Worm (Caenorhabditis elegans) whole organism, L4 larva: ENCODE measurements around the gene gtf-2F2.

ENCODE experiments used
- F26F4.8 ChIP-seq: fragments of 200-800 bp; sonication (Bioruptor generic); conservative IDR thresholded peaks from 2 replicates; pipeline ENCODE4 v1.3.6; 2022; ENCODE audit warnings: missing genetic modification characterization, missing compliant biosample characterization
- F37D6.2 ChIP-seq: sonication (generic microtip); optimal IDR thresholded peaks from 2 replicates; lab custom pipeline; 2016; ENCODE audit warnings: mild to moderate bottlenecking, missing genetic modification characterization, missing compliant biosample characterization
- R02D3.7 ChIP-seq: fragments of 150-350 bp; sonication (generic microtip); optimal IDR thresholded peaks from 3 replicates; lab custom pipeline; 2014; ENCODE audit warnings: missing biosample characterization, missing genetic modification characterization
- ZK337.2 ChIP-seq: fragments of 200-800 bp; sonication (Bioruptor generic); IDR thresholded peaks from 2 replicates; pipeline ENCODE4 v1.3.6; 2022; ENCODE audit warnings: missing genetic modification reagents, missing genetic modification characterization, missing compliant biosample characterization
- attf-4 ChIP-seq: sonication (generic microtip); optimal IDR thresholded peaks from 3 replicates; lab custom pipeline; 2017; ENCODE audit warnings: missing biosample characterization, missing genetic modification characterization
- ceh-20 ChIP-seq: fragments of 200-800 bp; sonication (Bioruptor generic); IDR thresholded peaks from 2 replicates; pipeline ENCODE4 v1.3.6; 2022; ENCODE audit warnings: missing genetic modification reagents, missing genetic modification characterization, missing compliant biosample characterization
- ceh-44 ChIP-seq: fragments of 200-800 bp; sonication (Bioruptor generic); IDR thresholded peaks from 2 replicates; pipeline ENCODE4 v1.3.6; 2022; ENCODE audit warnings: missing genetic modification reagents, missing genetic modification characterization, missing compliant biosample characterization
- ceh-62 ChIP-seq: sonication (generic microtip); optimal IDR thresholded peaks from 2 replicates; lab custom pipeline; 2017; ENCODE audit warnings: missing biosample characterization, missing genetic modification characterization
- cey-2 ChIP-seq: sonication (generic microtip); optimal IDR thresholded peaks from 3 replicates; lab custom pipeline; 2017; ENCODE audit warnings: missing genetic modification characterization, mild to moderate bottlenecking, missing compliant biosample characterization, antibody characterized with exemption, borderline replicate concordance; ENCODE audit not compliant: insufficient read depth
- ctbp-1 ChIP-seq: fragments of 200-800 bp; sonication (Bioruptor generic); IDR thresholded peaks from 2 replicates; pipeline ENCODE4 v1.3.6; 2022; ENCODE audit warnings: missing genetic modification reagents, missing genetic modification characterization, missing compliant biosample characterization
- daf-12 ChIP-seq: fragments of 150-350 bp; optimal IDR thresholded peaks from 2 replicates; lab custom pipeline; 2014; ENCODE audit warnings: missing biosample characterization, missing genetic modification reagents, missing genetic modification characterization
- daf-16 ChIP-seq, 3 experiments: sonication (generic microtip); optimal IDR thresholded peaks; 2 replicates each; lab custom pipeline; 2016 to 2017; ENCODE audit warnings: missing genetic modification characterization in 3 of 3, missing genetic modification reagents in 3 of 3, mild to moderate bottlenecking in 2 of 3, missing compliant biosample characterization in 2 of 3, missing biosample characterization in 1 of 3, moderate library complexity in 1 of 3
- daf-19 ChIP-seq: fragments of 200-800 bp; sonication (Bioruptor generic); conservative IDR thresholded peaks from 2 replicates; pipeline ENCODE4 v1.3.6; 2022; ENCODE audit warnings: missing genetic modification characterization, missing compliant biosample characterization
- duxl-1 ChIP-seq: sonication (generic microtip); optimal IDR thresholded peaks from 2 replicates; lab custom pipeline; 2016; ENCODE audit warnings: mild to moderate bottlenecking, missing genetic modification characterization, moderate library complexity, missing compliant biosample characterization; ENCODE audit not compliant: poor library complexity
- fkh-10 ChIP-seq: fragments of 150-350 bp; optimal IDR thresholded peaks from 2 replicates; lab custom pipeline; 2014; ENCODE audit warnings: missing biosample characterization, missing genetic modification reagents, missing genetic modification characterization
- fos-1 ChIP-seq: fragments of 150-350 bp; optimal IDR thresholded peaks from 2 replicates; lab custom pipeline; 2014; ENCODE audit warnings: missing biosample characterization, missing genetic modification characterization
- hlh-11 ChIP-seq: fragments of 200-800 bp; sonication (Bioruptor generic); optimal IDR thresholded peaks from 2 replicates; lab custom pipeline; 2018; ENCODE audit warnings: mild to moderate bottlenecking, missing genetic modification characterization, missing compliant biosample characterization
- lin-1 ChIP-seq: fragments of 200-800 bp; sonication (Bioruptor generic); IDR thresholded peaks from 2 replicates; pipeline ENCODE4 v1.3.6; 2022; ENCODE audit warnings: missing genetic modification reagents, missing genetic modification characterization, missing compliant biosample characterization
- lin-29 ChIP-seq: fragments of 200-800 bp; sonication (Bioruptor generic); IDR thresholded peaks from 2 replicates; pipeline ENCODE4 v1.3.6; 2022; ENCODE audit warnings: missing genetic modification reagents, missing genetic modification characterization, missing compliant biosample characterization
- lin-38 ChIP-seq: fragments of 200-800 bp; sonication (Bioruptor generic); IDR thresholded peaks from 2 replicates; pipeline ENCODE4 v1.3.6; 2022; ENCODE audit warnings: missing genetic modification reagents, missing genetic modification characterization, missing compliant biosample characterization
- lin-39 ChIP-seq: fragments of 150-350 bp; optimal IDR thresholded peaks from 2 replicates; lab custom pipeline; 2014; ENCODE audit warnings: missing biosample characterization, missing genetic modification reagents, missing genetic modification characterization
- lsy-2 ChIP-seq, 2 experiments: fragments of 150-350 bp in 1 of 2; sonication (generic microtip) in 1 of 2; optimal IDR thresholded peaks; 2 replicates each; lab custom pipeline; 2014 to 2017; ENCODE audit warnings: missing biosample characterization in 2 of 2, missing genetic modification characterization in 2 of 2
- madf-9 ChIP-seq: fragments of 200-800 bp; sonication (Bioruptor generic); conservative IDR thresholded peaks from 2 replicates; pipeline ENCODE4 v1.3.6; 2022; ENCODE audit warnings: missing genetic modification reagents, missing genetic modification characterization, missing compliant biosample characterization
- mdl-1 ChIP-seq, 2 experiments: fragments of 150-350 bp in 1 of 2; sonication (generic microtip) in 1 of 2; optimal IDR thresholded peaks; 2 replicates each; lab custom pipeline; 2014 to 2017; ENCODE audit warnings: missing biosample characterization in 2 of 2, missing genetic modification characterization in 2 of 2
- mep-1 ChIP-seq: fragments of 150-350 bp; sonication (generic microtip); optimal IDR thresholded peaks from 3 replicates; lab custom pipeline; 2014; ENCODE audit warnings: missing biosample characterization, missing genetic modification characterization
- mes-2 ChIP-seq: sonication (generic microtip); optimal IDR thresholded peaks from 2 replicates; lab custom pipeline; 2016; ENCODE audit warnings: missing genotype, mild to moderate bottlenecking, missing genetic modification characterization, missing compliant biosample characterization; ENCODE audit not compliant: poor library complexity, severe bottlenecking
- mxl-2 ChIP-seq: fragments of 200-800 bp; sonication (Bioruptor generic); conservative IDR thresholded peaks from 2 replicates; pipeline ENCODE4 v1.3.6; 2022; ENCODE audit warnings: missing genetic modification reagents, missing genetic modification characterization, missing compliant biosample characterization
- mxl-3 ChIP-seq: fragments of 200-800 bp; sonication (Bioruptor generic); optimal IDR thresholded peaks from 2 replicates; lab custom pipeline; 2018; ENCODE audit warnings: mild to moderate bottlenecking, missing genetic modification characterization, missing compliant biosample characterization
- nhr-10 ChIP-seq: fragments of 150-350 bp; optimal IDR thresholded peaks from 2 replicates; lab custom pipeline; 2014; ENCODE audit warnings: missing biosample characterization, missing genetic modification characterization
- nhr-102 ChIP-seq: sonication (generic microtip); optimal IDR thresholded peaks from 2 replicates; lab custom pipeline; 2016; ENCODE audit warnings: mild to moderate bottlenecking, missing genetic modification characterization, moderate library complexity, missing compliant biosample characterization
- nhr-25 ChIP-seq: sonication (generic microtip); optimal IDR thresholded peaks from 2 replicates; lab custom pipeline; 2017; ENCODE audit warnings: missing genetic modification characterization, mild to moderate bottlenecking, missing compliant biosample characterization, antibody characterized with exemption, moderate library complexity, borderline replicate concordance; ENCODE audit not compliant: insufficient read depth
- nhr-6 ChIP-seq: fragments of 150-350 bp; optimal IDR thresholded peaks from 2 replicates; lab custom pipeline; 2014; ENCODE audit warnings: missing biosample characterization, missing genetic modification characterization
- pha-4 ChIP-seq, 2 experiments: fragments of 150-350 bp in 1 of 2; fragments of 200-800 bp in 1 of 2; sonication (Bioruptor generic) in 1 of 2; IDR thresholded peaks in 1 of 2; optimal IDR thresholded peaks in 1 of 2; 2 replicates each; pipeline versions ENCODE4 v1.3.6 to Lab custom; 2014 to 2022; ENCODE audit warnings: missing genetic modification characterization in 2 of 2, missing genetic modification reagents in 2 of 2, missing biosample characterization in 1 of 2, missing compliant biosample characterization in 1 of 2
- rbr-2 ChIP-seq: sonication (generic microtip); optimal IDR thresholded peaks from 2 replicates; lab custom pipeline; 2016; ENCODE audit warnings: missing genotype, missing genetic modification characterization, missing compliant biosample characterization
- saeg-2 ChIP-seq: fragments of 200-800 bp; sonication (Bioruptor generic); IDR thresholded peaks from 2 replicates; pipeline ENCODE4 v1.3.6; 2022; ENCODE audit warnings: missing genetic modification reagents, missing genetic modification characterization, missing compliant biosample characterization
- set-16 ChIP-seq: fragments of 200-800 bp; sonication (Bioruptor generic); IDR thresholded peaks from 2 replicates; pipeline ENCODE4 v1.3.6; 2022; ENCODE audit warnings: missing genetic modification reagents, missing genetic modification characterization, missing compliant biosample characterization
- snpc-1.2 ChIP-seq: fragments of 200-800 bp; sonication (Bioruptor generic); IDR thresholded peaks from 2 replicates; pipeline ENCODE4 v1.3.6; 2022; ENCODE audit warnings: missing genetic modification reagents, missing genetic modification characterization, missing compliant biosample characterization
- snpc-4 ChIP-seq: fragments of 150-350 bp; optimal IDR thresholded peaks from 2 replicates; lab custom pipeline; 2014; ENCODE audit warnings: missing biosample characterization, missing genetic modification characterization
- spr-1 ChIP-seq: sonication (generic microtip); optimal IDR thresholded peaks from 2 replicates; lab custom pipeline; 2016; ENCODE audit warnings: mild to moderate bottlenecking, missing genetic modification characterization, missing compliant biosample characterization
- tra-1 ChIP-seq: fragments of 200-800 bp; sonication (Bioruptor generic); IDR thresholded peaks from 2 replicates; pipeline ENCODE4 v1.3.6; 2022; ENCODE audit warnings: missing genetic modification reagents, missing genetic modification characterization, missing compliant biosample characterization
- unc-130 ChIP-seq: sonication (generic microtip); optimal IDR thresholded peaks from 2 replicates; lab custom pipeline; 2016; ENCODE audit warnings: missing genetic modification reagents, missing genetic modification characterization, missing compliant biosample characterization
- unc-39 ChIP-seq: sonication (generic microtip); optimal IDR thresholded peaks from 2 replicates; lab custom pipeline; 2017; ENCODE audit warnings: missing biosample characterization, missing genetic modification characterization
- vab-7 ChIP-seq: fragments of 200-800 bp; sonication (Bioruptor generic); IDR thresholded peaks from 2 replicates; pipeline ENCODE4 v1.3.6; 2022; ENCODE audit warnings: missing genetic modification reagents, missing genetic modification characterization, missing compliant biosample characterization
- zag-1 ChIP-seq: fragments of 150-350 bp; optimal IDR thresholded peaks from 2 replicates; lab custom pipeline; 2014; ENCODE audit warnings: missing biosample characterization, missing genetic modification characterization
- zfp-2 ChIP-seq: sonication (generic microtip); optimal IDR thresholded peaks from 2 replicates; lab custom pipeline; 2016; ENCODE audit warnings: mild to moderate bottlenecking, missing genetic modification characterization, missing compliant biosample characterization
- zip-2 ChIP-seq: fragments of 150-350 bp; optimal IDR thresholded peaks from 2 replicates; lab custom pipeline; 2014; ENCODE audit warnings: missing biosample characterization, missing genetic modification characterization
- ztf-11 ChIP-seq: fragments of 150-350 bp; optimal IDR thresholded peaks from 2 replicates; lab custom pipeline; 2014; ENCODE audit warnings: missing biosample characterization, missing genetic modification characterization

gtf-2F2 gene

ce11 chrV:18980091-18980490, 13.6 kb upstream of the gtf-2F2 start:
- TF ChIP-seq tra-1 (GFP tag; lab: Robert Waterston, UW) (0 out of 2 replicates have a peak, but pooled peaks have one; percentile 38), F26F4.8 (GFP tag; lab: Robert Waterston, UW) (0 out of 2 replicates have a peak, but pooled peaks have one; percentile 36), mxl-2 (0 out of 2 replicates have a peak, but pooled peaks have one; percentile 7)

- no peak for TF ChIP-seq attf-4 (tag; lab: Kevin White, UChicago)
- TF ChIP-seq ztf-11 (tag; lab: Kevin White, UChicago), result no peak
- TF ChIP-seq mep-1 (tag; lab: Kevin White, UChicago), result peak; percentile 45
- peak; percentile 85 for TF ChIP-seq tra-1 (GFP tag; lab: Robert Waterston, UW)
- no peak for TF ChIP-seq ceh-20 (GFP tag; lab: Robert Waterston, UW)
- TF ChIP-seq zfp-2 (tag; lab: Kevin White, UChicago), result no peak
- no peak for TF ChIP-seq zip-2 (tag; lab: Kevin White, UChicago)
- no peak for TF ChIP-seq lin-29
- TF ChIP-seq fkh-10 (GFP tag; lab: Kevin White, UChicago), result no peak
- peak in 1 of 2 experiments; percentile 77 for TF ChIP-seq lsy-2 (tag; optimal IDR thresholded peaks at IDR 0.05; lab: Kevin White, UChicago)
- TF ChIP-seq ZK337.2, result peak; percentile 92
- peak; percentile 73 for TF ChIP-seq lin-38
- TF ChIP-seq saeg-2 (GFP tag; lab: Robert Waterston, UW), result no peak
- 0 out of 2 replicates have a peak, but pooled peaks have one; percentile 9 for TF ChIP-seq set-16 (GFP tag; lab: Robert Waterston, UW)
- TF ChIP-seq lin-39 (tag; lab: Kevin White, UChicago), result no peak
- TF ChIP-seq ceh-44 (GFP tag; lab: Robert Waterston, UW), result peak; percentile 66; the same call in 1 of the 2 replicates
- TF ChIP-seq ceh-62 (tag; lab: Kevin White, UChicago), result no peak
- no peak for TF ChIP-seq unc-39
- TF ChIP-seq mdl-1 (tag; optimal IDR thresholded peaks at IDR 0.05; lab: Kevin White, UChicago), result no peak
- no peak for TF ChIP-seq cey-2 (tag; lab: Kevin White, UChicago)
- peak; percentile 18 for TF ChIP-seq F37D6.2 (tag; lab: Kevin White, UChicago)
- peak; percentile 67 for TF ChIP-seq nhr-6 (tag; lab: Kevin White, UChicago)
- no peak for TF ChIP-seq spr-1
- TF ChIP-seq lin-1 (GFP tag; lab: Robert Waterston, UW), result no peak
- no peak for TF ChIP-seq fos-1 (tag; lab: Kevin White, UChicago)
- no peak for TF ChIP-seq vab-7 (GFP tag; lab: Robert Waterston, UW)
- peak; percentile 79 for TF ChIP-seq unc-130 (GFP tag; lab: Kevin White, UChicago)
- 0 out of 2 replicates have a peak, but pooled peaks have one; percentile 30 for TF ChIP-seq snpc-1.2
- peak; percentile 99 for TF ChIP-seq mes-2 (tag; lab: Kevin White, UChicago)
- peak; percentile 37 for TF ChIP-seq rbr-2 (tag; lab: Kevin White, UChicago)
- TF ChIP-seq zag-1 (tag; lab: Kevin White, UChicago), result no peak
- TF ChIP-seq nhr-10, result no peak
- TF ChIP-seq nhr-25 (tag; lab: Kevin White, UChicago), result no peak
- no peak for TF ChIP-seq ctbp-1 (GFP tag; lab: Robert Waterston, UW)
- TF ChIP-seq nhr-102 (tag; lab: Kevin White, UChicago), result no peak
- TF ChIP-seq daf-12 (tag; lab: Kevin White, UChicago), result no peak
- TF ChIP-seq daf-16 (GFP tag; optimal IDR thresholded peaks at IDR 0.05; lab: Kevin White, UChicago), result no peak
- peak; percentile 46 for TF ChIP-seq daf-16 (tag; optimal IDR thresholded peaks at IDR 0.05; lab: Kevin White, UChicago)
- TF ChIP-seq duxl-1 (tag; lab: Kevin White, UChicago), result peak; percentile 70
- no peak for TF ChIP-seq madf-9
- TF ChIP-seq R02D3.7 (tag; lab: Kevin White, UChicago), result no peak
- no peak for TF ChIP-seq daf-19 (GFP tag; lab: Robert Waterston, UW)
- TF ChIP-seq mxl-3 (GFP tag; lab: Kevin White, UChicago), result no peak
- peak; percentile 0 for TF ChIP-seq hlh-11 (tag; lab: Kevin White, UChicago)
- no peak for TF ChIP-seq snpc-4 (tag; lab: Kevin White, UChicago)
- 0 out of 2 replicates have a peak, but pooled peaks have one; percentile 39 for TF ChIP-seq pha-4 (GFP tag; IDR thresholded peaks at IDR 0.05; lab: Robert Waterston, UW)
- TF ChIP-seq pha-4 (tag; optimal IDR thresholded peaks at IDR 0.05; lab: Kevin White, UChicago), result no peak
Measured at ce11 chrV:18980980-18981529, 12.7 kb upstream of the gtf-2F2 start, which contains the start of the genes mrps-35 and sws-1. TSS of gene mrps-35 (plus strand) at chrV:18981306. TSS of gene sws-1 (minus strand) at chrV:18981479.
